Worm (Caenorhabditis elegans) whole organism, L3 larva: ENCODE results near the gene C11G6.2.

Source experiments
- pqm-1 ChIP-seq: fragments of 150-350 bp; optimal IDR thresholded peaks from 2 replicates; lab custom pipeline; 2017; ENCODE audit warnings: missing biosample characterization, missing genetic modification characterization, inconsistent platforms
- skn-1 ChIP-seq: fragments of 150-350 bp; optimal IDR thresholded peaks from 2 replicates; lab custom pipeline; 2014; ENCODE audit warnings: missing biosample characterization, missing genetic modification characterization

DNA sequence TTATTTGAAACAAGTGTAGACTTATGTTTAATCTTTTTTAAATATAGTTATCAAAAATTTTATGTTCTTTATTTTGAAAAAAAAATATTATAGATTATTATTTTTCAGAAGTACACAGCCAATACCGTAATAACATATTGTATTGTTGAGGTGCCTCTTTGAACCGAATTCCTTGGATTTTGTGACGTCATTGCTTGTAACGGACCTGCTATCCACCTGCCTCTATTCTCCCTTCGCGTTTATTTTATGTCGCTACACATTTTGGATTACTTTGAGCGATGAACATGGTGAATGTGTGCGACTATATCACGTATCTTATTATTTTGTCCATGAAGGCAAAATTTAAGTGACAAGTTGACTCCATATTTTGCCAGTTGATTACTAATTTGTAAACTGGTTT, 1.2 kb upstream of the C11G6.2 start:
- TF ChIP-seq skn-1 (no peak), pqm-1 (no peak)
